Worm (Caenorhabditis elegans) whole organism, L2 larva: ENCODE results near the gene col-17.

ENCODE experiments used
- ama-1 ChIP-seq: fragments of 150-350 bp; optimal IDR thresholded peaks from 2 replicates; lab custom pipeline; 2018; ENCODE audit warnings: inconsistent platforms
- nhr-77 ChIP-seq: fragments of 150-350 bp; optimal IDR thresholded peaks from 2 replicates; lab custom pipeline; 2014; ENCODE audit warnings: missing biosample characterization, missing genetic modification characterization
- ztf-1 ChIP-seq: fragments of 200-800 bp; sonication (Bioruptor generic); conservative IDR thresholded peaks from 2 replicates; pipeline ENCODE4 v1.3.6; 2022; ENCODE audit warnings: missing genetic modification characterization, missing compliant biosample characterization
- ztf-11 ChIP-seq: sonication (generic microtip); optimal IDR thresholded peaks from 2 replicates; lab custom pipeline; 2017; ENCODE audit warnings: missing biosample characterization, missing genetic modification characterization

ce11 chrII:4854761-4855160, 12.6 kb downstream of the col-17 start:
- no peak for TF ChIP-seq ztf-11 (tag; lab: Kevin White, UChicago)
- no peak for TF ChIP-seq nhr-77 (tag; lab: Kevin White, UChicago)
- no peak for TF ChIP-seq ama-1
- TF ChIP-seq ztf-1 (GFP tag; lab: Robert Waterston, UW) = no peak
